Worm (Caenorhabditis elegans) whole organism, L1 larva: Measurements from ENCODE around the gene cct-6.

Experiments used
- alr-1 ChIP-seq: fragments of 200-800 bp; sonication (Bioruptor generic); optimal IDR thresholded peaks from 2 replicates; lab custom pipeline; 2018; ENCODE audit warnings: borderline replicate concordance, mild to moderate bottlenecking, missing genetic modification characterization, missing compliant biosample characterization
- aly-2 ChIP-seq: fragments of 150-350 bp; optimal IDR thresholded peaks from 2 replicates; lab custom pipeline; 2014; ENCODE audit warnings: missing biosample characterization, missing genetic modification characterization
- ceh-82 ChIP-seq, 3 experiments: fragments of 150-350 bp in 1 of 3; sonication (generic microtip) in 2 of 3; optimal IDR thresholded peaks; 2 replicates each; lab custom pipeline; 2014 to 2017; ENCODE audit warnings: missing biosample characterization in 3 of 3, missing genetic modification characterization in 3 of 3
- lin-35 ChIP-seq, 2 experiments: fragments of 150-350 bp; optimal IDR thresholded peaks; 2 replicates each; lab custom pipeline; 2014; ENCODE audit warnings: missing biosample characterization in 2 of 2, missing genetic modification characterization in 2 of 2, missing genetic modification reagents in 2 of 2
- lsy-2 ChIP-seq, 2 experiments: fragments of 150-350 bp; optimal IDR thresholded peaks; 2 replicates each; lab custom pipeline; 2014; ENCODE audit warnings: missing biosample characterization in 2 of 2, missing genetic modification characterization in 2 of 2
- nhr-12 ChIP-seq: sonication (generic microtip); optimal IDR thresholded peaks from 2 replicates; lab custom pipeline; 2017; ENCODE audit warnings: missing biosample characterization, missing genetic modification characterization
- nhr-77 ChIP-seq: fragments of 150-350 bp; optimal IDR thresholded peaks from 2 replicates; lab custom pipeline; 2014; ENCODE audit warnings: missing biosample characterization, missing genetic modification characterization
- snpc-4 ChIP-seq: fragments of 150-350 bp; optimal IDR thresholded peaks from 2 replicates; lab custom pipeline; 2014; ENCODE audit warnings: missing biosample characterization, missing genetic modification characterization
- unc-98 ChIP-seq: fragments of 200-800 bp; sonication (Bioruptor generic); IDR thresholded peaks from 2 replicates; pipeline ENCODE4 v1.3.6; 2022; ENCODE audit warnings: missing genetic modification characterization, missing compliant biosample characterization
- ztf-11 ChIP-seq, 2 experiments: sonication (generic microtip); optimal IDR thresholded peaks; 2 replicates each; lab custom pipeline; 2016 to 2017; ENCODE audit warnings: missing genetic modification characterization in 2 of 2, missing biosample characterization in 1 of 2, missing compliant biosample characterization in 1 of 2

- no peak for TF ChIP-seq ceh-82 (tag; optimal IDR thresholded peaks at IDR 0.05; lab: Kevin White, UChicago)
- TF ChIP-seq ztf-11 (tag; optimal IDR thresholded peaks at IDR 0.05; lab: Kevin White, UChicago) = no peak
- no peak for TF ChIP-seq alr-1
- no peak for TF ChIP-seq aly-2
- no peak for TF ChIP-seq snpc-4
- no peak for TF ChIP-seq lsy-2 (tag; optimal IDR thresholded peaks at IDR 0.05; lab: Kevin White, UChicago)
- TF ChIP-seq nhr-77 (tag; lab: Kevin White, UChicago) = no peak
- no peak for TF ChIP-seq lin-35 (GFP tag; optimal IDR thresholded peaks at IDR 0.05; lab: Kevin White, UChicago)
- no peak for TF ChIP-seq nhr-12 (tag; lab: Kevin White, UChicago)
- no peak for TF ChIP-seq unc-98
Observed at ce11 chrIII:5810012-5810411, 45.5 kb downstream of the cct-6 start.
